Worm (Caenorhabditis elegans) whole organism, early embryonic: ENCODE results near the gene cyn-17.

Experiments used
- aly-1 ChIP-seq: sonication (generic microtip); optimal IDR thresholded peaks from 2 replicates; lab custom pipeline; 2016; ENCODE audit warnings: missing genetic modification characterization, missing compliant biosample characterization
- ama-1 ChIP-seq: fragments of 150-350 bp; optimal IDR thresholded peaks from 2 replicates; lab custom pipeline; 2014
- ceh-13 ChIP-seq: fragments of 200-800 bp; sonication (Bioruptor generic); optimal IDR thresholded peaks from 2 replicates; lab custom pipeline; 2018; ENCODE audit warnings: mild to moderate bottlenecking, missing genetic modification characterization, missing compliant biosample characterization
- ceh-36 ChIP-seq: sonication (generic microtip); optimal IDR thresholded peaks from 2 replicates; lab custom pipeline; 2016; ENCODE audit warnings: missing genetic modification characterization, inconsistent platforms, missing compliant biosample characterization
- ets-7 ChIP-seq: sonication (generic microtip); optimal IDR thresholded peaks from 2 replicates; lab custom pipeline; 2016; ENCODE audit warnings: missing genotype, missing genetic modification characterization, missing compliant biosample characterization
- flt-1 ChIP-seq: fragments of 200-800 bp; sonication (Bioruptor generic); IDR thresholded peaks from 2 replicates; pipeline ENCODE4 v1.3.6; 2022; ENCODE audit warnings: missing genetic modification characterization, missing compliant biosample characterization
- hmbx-1 ChIP-seq: sonication (generic microtip); optimal IDR thresholded peaks from 2 replicates; lab custom pipeline; 2016; ENCODE audit warnings: mild to moderate bottlenecking, missing genetic modification characterization, missing compliant biosample characterization
- hmg-4 ChIP-seq: fragments of 200-800 bp; sonication (Bioruptor generic); optimal IDR thresholded peaks from 2 replicates; lab custom pipeline; 2018; ENCODE audit warnings: mild to moderate bottlenecking, missing genetic modification characterization, missing compliant biosample characterization
- pes-1 ChIP-seq: fragments of 200-800 bp; sonication (Bioruptor generic); IDR thresholded peaks from 2 replicates; pipeline ENCODE4 v1.3.6; 2022; ENCODE audit warnings: missing genetic modification reagents, missing genetic modification characterization, missing compliant biosample characterization
- scrt-1 ChIP-seq: fragments of 200-800 bp; sonication (Bioruptor generic); IDR thresholded peaks from 2 replicates; pipeline ENCODE4 v1.3.6; 2022; ENCODE audit warnings: missing genetic modification characterization, missing compliant biosample characterization
- tbx-11 ChIP-seq: fragments of 200-800 bp; sonication (Bioruptor generic); IDR thresholded peaks from 2 replicates; pipeline ENCODE4 v1.3.6; 2022; ENCODE audit warnings: missing genetic modification characterization, missing compliant biosample characterization
- tbx-37 ChIP-seq: fragments of 200-800 bp; sonication (Bioruptor generic); conservative IDR thresholded peaks from 2 replicates; pipeline ENCODE4 v1.3.6; 2022; ENCODE audit warnings: missing genetic modification reagents, missing genetic modification characterization, missing compliant biosample characterization
- tra-4 ChIP-seq: sonication (generic microtip); optimal IDR thresholded peaks from 2 replicates; lab custom pipeline; 2017; ENCODE audit warnings: missing genetic modification characterization, missing compliant biosample characterization

DNA sequence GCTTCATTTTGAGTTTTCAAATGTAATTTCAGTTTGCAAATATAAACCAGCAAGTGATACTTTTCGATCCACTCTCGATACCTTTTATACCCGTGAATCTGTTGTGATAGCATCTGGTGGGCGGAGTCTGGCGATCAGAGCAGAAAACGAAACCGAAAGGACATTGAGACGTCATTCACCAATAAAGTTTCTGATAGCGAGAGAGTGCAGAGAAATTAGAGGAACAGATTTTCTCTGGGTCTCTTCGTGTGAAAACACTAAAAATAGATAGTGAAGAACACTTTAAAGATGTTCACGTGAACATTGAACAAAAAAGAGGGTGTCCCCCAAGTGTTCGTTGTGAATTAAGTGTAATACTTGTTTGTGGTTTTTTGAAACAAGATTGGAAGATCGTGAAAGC, 35.7 kb upstream of the cyn-17 start, which contains the start of gene pgph-3:
- TF ChIP-seq ama-1 (lab: Kevin White, UChicago) (no peak), tbx-37 (GFP tag; lab: Robert Waterston, UW) (no peak), aly-1 (no peak), pes-1 (no peak), tra-4 (tag; lab: Kevin White, UChicago) (no peak), hmg-4 (GFP tag; lab: Kevin White, UChicago) (no peak), ceh-36 (tag; lab: Kevin White, UChicago) (no peak), scrt-1 (no peak), flt-1 (GFP tag; lab: Robert Waterston, UW) (no peak), ets-7 (tag; lab: Kevin White, UChicago) (no peak), hmbx-1 (tag; lab: Kevin White, UChicago) (no peak), ceh-13 (GFP tag; lab: Kevin White, UChicago) (no peak), tbx-11 (GFP tag; lab: Robert Waterston, UW) (no peak)
